Worm (Caenorhabditis elegans) whole organism, L3 larva: ENCODE results near the gene C10F3.7.

Source experiments
- aly-2 ChIP-seq: fragments of 150-350 bp; optimal IDR thresholded peaks from 2 replicates; lab custom pipeline; 2014; ENCODE audit warnings: missing biosample characterization, missing genetic modification characterization
- egl-27 ChIP-seq: sonication (generic microtip); optimal IDR thresholded peaks from 4 replicates; lab custom pipeline; 2017; ENCODE audit warnings: missing biosample characterization, missing genetic modification reagents, missing genetic modification characterization
- egl-5 ChIP-seq: fragments of 150-350 bp; optimal IDR thresholded peaks from 2 replicates; lab custom pipeline; 2017; ENCODE audit warnings: missing biosample characterization, missing genetic modification reagents, missing genetic modification characterization, inconsistent platforms
- elt-1 ChIP-seq: fragments of 150-350 bp; optimal IDR thresholded peaks from 2 replicates; lab custom pipeline; 2014; ENCODE audit warnings: missing biosample characterization, missing genetic modification characterization
- lin-39 ChIP-seq: fragments of 150-350 bp; optimal IDR thresholded peaks from 2 replicates; lab custom pipeline; 2018; ENCODE audit warnings: missing biosample characterization, missing genetic modification reagents, missing genetic modification characterization
- mdl-1 ChIP-seq: fragments of 150-350 bp; optimal IDR thresholded peaks from 2 replicates; lab custom pipeline; 2014; ENCODE audit warnings: missing biosample characterization, missing genetic modification characterization
- nhr-25 ChIP-seq: sonication (generic microtip); optimal IDR thresholded peaks from 2 replicates; lab custom pipeline; 2017; ENCODE audit warnings: missing biosample characterization, missing genetic modification characterization
- nhr-77 ChIP-seq: fragments of 150-350 bp; optimal IDR thresholded peaks from 2 replicates; lab custom pipeline; 2014; ENCODE audit warnings: missing biosample characterization, missing genetic modification characterization
- pha-4 ChIP-seq: fragments of 150-350 bp; optimal IDR thresholded peaks from 2 replicates; lab custom pipeline; 2014; ENCODE audit warnings: missing biosample characterization, missing genetic modification reagents, missing genetic modification characterization
- pqm-1 ChIP-seq: fragments of 150-350 bp; optimal IDR thresholded peaks from 2 replicates; lab custom pipeline; 2017; ENCODE audit warnings: missing biosample characterization, missing genetic modification characterization, inconsistent platforms
- snpc-4 ChIP-seq: fragments of 150-350 bp; optimal IDR thresholded peaks from 2 replicates; lab custom pipeline; 2014; ENCODE audit warnings: missing biosample characterization, missing genetic modification characterization
- tbx-2 ChIP-seq: sonication (generic microtip); optimal IDR thresholded peaks from 2 replicates; lab custom pipeline; 2016; ENCODE audit warnings: mild to moderate bottlenecking, missing genetic modification characterization, missing compliant biosample characterization
- unc-62 ChIP-seq: fragments of 150-350 bp; sonication (generic microtip); optimal IDR thresholded peaks from 4 replicates; lab custom pipeline; 2014; ENCODE audit warnings: missing biosample characterization, missing genetic modification reagents, missing genetic modification characterization
- zag-1 ChIP-seq: fragments of 150-350 bp; optimal IDR thresholded peaks from 2 replicates; lab custom pipeline; 2014; ENCODE audit warnings: missing biosample characterization, missing genetic modification characterization

DNA sequence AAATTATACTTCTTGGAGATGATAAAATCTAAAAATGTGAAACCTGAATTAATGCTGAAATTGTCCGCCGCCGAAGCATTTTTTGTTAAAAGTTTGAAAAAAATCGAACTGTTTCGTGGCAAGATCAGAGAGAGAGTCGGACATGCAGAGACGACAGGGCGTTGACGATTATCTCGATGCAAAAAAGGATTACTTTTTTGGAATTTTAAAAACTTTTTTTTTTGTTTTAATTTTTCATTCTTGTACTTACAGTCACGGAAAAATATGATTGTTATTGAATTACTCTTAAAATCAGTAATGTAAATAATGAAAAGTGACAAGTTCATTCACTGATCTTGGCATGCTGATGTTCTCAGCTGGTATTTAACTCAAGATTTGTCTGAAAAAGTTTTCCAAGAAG lies 50.0 kb downstream of the C10F3.7 start, which contains the start of the genes M03F8.5 and M03F8.7:
- no peak for TF ChIP-seq snpc-4
- TF ChIP-seq elt-1 (tag; lab: Kevin White, UChicago) = no peak
- TF ChIP-seq unc-62 = no peak
- TF ChIP-seq mdl-1 (tag; lab: Kevin White, UChicago) = no peak
- no peak for TF ChIP-seq tbx-2 (tag; lab: Kevin White, UChicago)
- no peak for TF ChIP-seq lin-39
- TF ChIP-seq pqm-1 (tag; lab: Kevin White, UChicago) = no peak
- TF ChIP-seq egl-27 = no peak
- no peak for TF ChIP-seq nhr-77
- no peak for TF ChIP-seq egl-5 (tag; lab: Kevin White, UChicago)
- no peak for TF ChIP-seq zag-1 (tag; lab: Kevin White, UChicago)
- TF ChIP-seq aly-2 (tag; lab: Kevin White, UChicago) = no peak
- no peak for TF ChIP-seq pha-4
- TF ChIP-seq nhr-25 = no peak
